Worm (Caenorhabditis elegans) whole organism, L1 larva: ENCODE measurements around the gene K09A9.8.

Experiments
- C04F5.9 ChIP-seq: sonication (generic microtip); optimal IDR thresholded peaks from 2 replicates; lab custom pipeline; 2016; ENCODE audit warnings: missing genetic modification characterization, missing compliant biosample characterization
- blmp-1 ChIP-seq: fragments of 150-350 bp; optimal IDR thresholded peaks from 2 replicates; lab custom pipeline; 2014; ENCODE audit warnings: missing biosample characterization, missing genetic modification characterization
- ceh-63 ChIP-seq: fragments of 200-800 bp; sonication (Bioruptor generic); optimal IDR thresholded peaks from 2 replicates; lab custom pipeline; 2018; ENCODE audit warnings: mild to moderate bottlenecking, missing genetic modification characterization, missing compliant biosample characterization
- ceh-82 ChIP-seq, 3 experiments: fragments of 150-350 bp in 1 of 3; sonication (generic microtip) in 2 of 3; optimal IDR thresholded peaks; 2 replicates each; lab custom pipeline; 2014 to 2017; ENCODE audit warnings: missing biosample characterization in 3 of 3, missing genetic modification characterization in 3 of 3
- ces-1 ChIP-seq: fragments of 150-350 bp; optimal IDR thresholded peaks from 2 replicates; lab custom pipeline; 2014; ENCODE audit warnings: missing biosample characterization, missing genetic modification reagents, missing genetic modification characterization
- efl-1 ChIP-seq, 4 experiments: fragments of 150-350 bp; optimal IDR thresholded peaks in 3 of 4; peaks in 1 of 4; 1 replicate in 1 of 4; 2 replicates in 3 of 4; lab custom pipeline; 2014; ENCODE audit warnings: missing biosample characterization in 2 of 4, missing genetic modification characterization in 2 of 4, missing genetic modification reagents in 2 of 4
- efl-3 ChIP-seq: fragments of 200-800 bp; sonication (Bioruptor generic); optimal IDR thresholded peaks from 2 replicates; lab custom pipeline; 2018; ENCODE audit warnings: mild to moderate bottlenecking, missing genetic modification characterization, missing compliant biosample characterization
- egl-27 ChIP-seq, 2 experiments: fragments of 150-350 bp in 1 of 2; sonication (generic microtip); optimal IDR thresholded peaks; 3 replicates each; lab custom pipeline; 2017 to 2018; ENCODE audit warnings: missing biosample characterization in 2 of 2, missing genetic modification characterization in 2 of 2, missing genetic modification reagents in 2 of 2
- elt-2 ChIP-seq: sonication (generic microtip); optimal IDR thresholded peaks from 2 replicates; lab custom pipeline; 2016; ENCODE audit warnings: missing genetic modification characterization, mild to moderate bottlenecking, inconsistent platforms, missing compliant biosample characterization, missing genetic modification reagents
- ets-5 ChIP-seq: fragments of 200-800 bp; sonication (Bioruptor generic); IDR thresholded peaks from 2 replicates; pipeline ENCODE4 v1.3.6; 2022; ENCODE audit warnings: missing genetic modification characterization, missing compliant biosample characterization
- fkh-10 ChIP-seq: sonication (generic microtip); optimal IDR thresholded peaks from 2 replicates; lab custom pipeline; 2017; ENCODE audit warnings: missing biosample characterization, missing genetic modification reagents, missing genetic modification characterization
- fkh-8 ChIP-seq: sonication (generic microtip); optimal IDR thresholded peaks from 2 replicates; lab custom pipeline; 2016; ENCODE audit warnings: mild to moderate bottlenecking, missing genetic modification characterization, missing compliant biosample characterization
- fos-1 ChIP-seq: fragments of 150-350 bp; optimal IDR thresholded peaks from 2 replicates; lab custom pipeline; 2014; ENCODE audit warnings: missing biosample characterization, missing genetic modification characterization
- hpl-2 ChIP-seq: fragments of 150-350 bp; optimal IDR thresholded peaks from 2 replicates; lab custom pipeline; 2014; ENCODE audit warnings: missing biosample characterization, missing genetic modification reagents, missing genetic modification characterization
- irx-1 ChIP-seq: sonication (generic microtip); optimal IDR thresholded peaks from 2 replicates; lab custom pipeline; 2016; ENCODE audit warnings: missing genetic modification characterization, missing compliant biosample characterization
- jun-1 ChIP-seq: fragments of 150-350 bp; optimal IDR thresholded peaks from 2 replicates; lab custom pipeline; 2014; ENCODE audit warnings: missing biosample characterization, missing genetic modification reagents, missing genetic modification characterization
- lin-14 ChIP-seq: fragments of 200-800 bp; sonication (Bioruptor generic); optimal IDR thresholded peaks from 2 replicates; lab custom pipeline; 2018; ENCODE audit warnings: mild to moderate bottlenecking, missing genetic modification characterization, moderate library complexity, missing compliant biosample characterization
- lin-15B ChIP-seq: fragments of 150-350 bp; sonication (generic microtip); optimal IDR thresholded peaks from 3 replicates; lab custom pipeline; 2014; ENCODE audit warnings: missing biosample characterization, missing genetic modification characterization
- lsy-2 ChIP-seq, 2 experiments: fragments of 150-350 bp; optimal IDR thresholded peaks; 2 replicates each; lab custom pipeline; 2014; ENCODE audit warnings: missing biosample characterization in 2 of 2, missing genetic modification characterization in 2 of 2
- mab-9 ChIP-seq: fragments of 200-800 bp; sonication (Bioruptor generic); IDR thresholded peaks from 2 replicates; pipeline ENCODE4 v1.3.6; 2022; ENCODE audit warnings: missing genetic modification reagents, missing genetic modification characterization, missing compliant biosample characterization
- mdl-1 ChIP-seq, 2 experiments: fragments of 150-350 bp; optimal IDR thresholded peaks; 2 replicates each; lab custom pipeline; 2014 to 2017; ENCODE audit warnings: missing biosample characterization in 2 of 2, missing genetic modification characterization in 2 of 2, inconsistent platforms in 1 of 2
- mep-1 ChIP-seq: fragments of 150-350 bp; optimal IDR thresholded peaks from 2 replicates; lab custom pipeline; 2014; ENCODE audit warnings: missing biosample characterization, missing genetic modification characterization
- nhr-12 ChIP-seq: sonication (generic microtip); optimal IDR thresholded peaks from 2 replicates; lab custom pipeline; 2017; ENCODE audit warnings: missing biosample characterization, missing genetic modification characterization
- nhr-19 ChIP-seq: fragments of 200-800 bp; sonication (Bioruptor generic); conservative IDR thresholded peaks from 2 replicates; pipeline ENCODE4 v1.3.6; 2022; ENCODE audit warnings: missing genetic modification characterization, missing compliant biosample characterization
- nhr-237 ChIP-seq: fragments of 150-350 bp; optimal IDR thresholded peaks from 2 replicates; lab custom pipeline; 2014; ENCODE audit warnings: missing biosample characterization, missing genetic modification characterization
- nhr-47 ChIP-seq: sonication (generic microtip); optimal IDR thresholded peaks from 2 replicates; lab custom pipeline; 2016; ENCODE audit warnings: mild to moderate bottlenecking, missing genetic modification characterization, moderate library complexity, missing compliant biosample characterization
- nhr-71 ChIP-seq: sonication (generic microtip); optimal IDR thresholded peaks from 2 replicates; lab custom pipeline; 2016; ENCODE audit warnings: mild to moderate bottlenecking, missing genetic modification characterization, moderate library complexity, missing compliant biosample characterization
- nhr-76 ChIP-seq: sonication (generic microtip); optimal IDR thresholded peaks from 2 replicates; lab custom pipeline; 2017; ENCODE audit warnings: missing biosample characterization, missing genetic modification characterization
- nhr-84 ChIP-seq: sonication (generic microtip); optimal IDR thresholded peaks from 2 replicates; lab custom pipeline; 2017; ENCODE audit warnings: missing biosample characterization, missing genetic modification characterization
- pag-3 ChIP-seq: sonication (generic microtip); optimal IDR thresholded peaks from 2 replicates; lab custom pipeline; 2017; ENCODE audit warnings: missing genetic modification characterization, mild to moderate bottlenecking, missing compliant biosample characterization, antibody characterized with exemption, borderline replicate concordance; ENCODE audit not compliant: insufficient read depth
- pqm-1 ChIP-seq: sonication (generic microtip); optimal IDR thresholded peaks from 3 replicates; lab custom pipeline; 2017; ENCODE audit warnings: missing biosample characterization, missing genetic modification characterization
- skn-1 ChIP-seq: fragments of 150-350 bp; optimal IDR thresholded peaks from 2 replicates; lab custom pipeline; 2014; ENCODE audit warnings: missing biosample characterization, missing genetic modification characterization
- snu-23 ChIP-seq: sonication (generic microtip); optimal IDR thresholded peaks from 2 replicates; lab custom pipeline; 2016; ENCODE audit warnings: missing genetic modification characterization, missing compliant biosample characterization
- swsn-7 ChIP-seq: sonication (generic microtip); optimal IDR thresholded peaks from 2 replicates; lab custom pipeline; 2016; ENCODE audit warnings: missing genetic modification characterization, missing compliant biosample characterization
- tbx-2 ChIP-seq: sonication (generic microtip); optimal IDR thresholded peaks from 2 replicates; lab custom pipeline; 2016; ENCODE audit warnings: missing genetic modification characterization, missing compliant biosample characterization
- unc-86 ChIP-seq: sonication (generic microtip); optimal IDR thresholded peaks from 2 replicates; lab custom pipeline; 2016; ENCODE audit warnings: missing genetic modification characterization, missing compliant biosample characterization
- vab-15 ChIP-seq: sonication (generic microtip); optimal IDR thresholded peaks from 2 replicates; lab custom pipeline; 2017; ENCODE audit warnings: missing genotype, mild to moderate bottlenecking, missing genetic modification characterization, missing compliant biosample characterization
- xbp-1 ChIP-seq: sonication (generic microtip); optimal IDR thresholded peaks from 2 replicates; lab custom pipeline; 2016; ENCODE audit warnings: missing genetic modification characterization, missing compliant biosample characterization
- zag-1 ChIP-seq: fragments of 150-350 bp; optimal IDR thresholded peaks from 2 replicates; lab custom pipeline; 2014; ENCODE audit warnings: missing biosample characterization, missing genetic modification characterization
- zip-4 ChIP-seq: fragments of 200-800 bp; sonication (Bioruptor generic); optimal IDR thresholded peaks from 2 replicates; lab custom pipeline; 2018; ENCODE audit warnings: mild to moderate bottlenecking, missing genetic modification characterization, moderate library complexity, missing compliant biosample characterization
- ztf-4 ChIP-seq: fragments of 150-350 bp; optimal IDR thresholded peaks from 2 replicates; lab custom pipeline; 2014; ENCODE audit warnings: missing biosample characterization, missing genetic modification characterization

The K09A9.8 gene

ce11 chrX:15566640-15567039 is 30.3 kb downstream of the K09A9.8 start:
- TF ChIP-seq ceh-82 (tag; optimal IDR thresholded peaks at IDR 0.05; lab: Kevin White, UChicago) (peak; percentile 1 to 60 (median 2)), lin-14 (GFP tag; lab: Kevin White, UChicago) (peak; percentile 87), unc-86 (peak; percentile 44), swsn-7 (peak; percentile 46), nhr-71 (peak; percentile 40), mep-1 (no peak), zip-4 (GFP tag; lab: Kevin White, UChicago) (no peak), jun-1 (tag; lab: Kevin White, UChicago) (no peak), tbx-2 (tag; lab: Kevin White, UChicago) (peak; percentile 50), vab-15 (tag; lab: Kevin White, UChicago) (no peak), lsy-2 (tag; optimal IDR thresholded peaks at IDR 0.05; lab: Kevin White, UChicago) (peak in 1 of 2 experiments; percentile 17), fkh-10 (GFP tag; lab: Kevin White, UChicago) (peak; percentile 22), irx-1 (tag; lab: Kevin White, UChicago) (no peak), efl-1 (optimal IDR thresholded peaks at IDR 0.05; lab: Kevin White, UChicago) (no peak), efl-1 (GFP tag; optimal IDR thresholded peaks at IDR 0.05 in 1 of 2; lab: Kevin White, UChicago) (peak in 1 of 2 experiments; percentile 55), nhr-47 (tag; lab: Kevin White, UChicago) (peak; percentile 41), C04F5.9 (tag; lab: Kevin White, UChicago) (no peak), mab-9 (GFP tag; lab: Robert Waterston, UW) (no peak), skn-1 (tag; lab: Kevin White, UChicago) (peak; percentile 23), nhr-12 (tag; lab: Kevin White, UChicago) (no peak), xbp-1 (tag; lab: Kevin White, UChicago) (no peak), snu-23 (GFP tag; lab: Kevin White, UChicago) (peak; percentile 24), fkh-8 (tag; lab: Kevin White, UChicago) (peak; percentile 71), elt-2 (tag; lab: Kevin White, UChicago) (no peak)
- TF ChIP-seq, all 84 proteins: peak for 13

- TF ChIP-seq blmp-1: no peak
- peak; percentile 26 for TF ChIP-seq fkh-8 (tag; lab: Kevin White, UChicago)
- TF ChIP-seq lsy-2 (tag; optimal IDR thresholded peaks at IDR 0.05; lab: Kevin White, UChicago): peak; percentile 1 to 25
- no peak for TF ChIP-seq egl-27 (tag; optimal IDR thresholded peaks at IDR 0.05; lab: Kevin White, UChicago)
- no peak for TF ChIP-seq hpl-2 (GFP tag; lab: Kevin White, UChicago)
- TF ChIP-seq efl-3 (GFP tag; lab: Kevin White, UChicago): no peak
- peak in 1 of 3 experiments; percentile 6 for TF ChIP-seq ceh-82 (tag; optimal IDR thresholded peaks at IDR 0.05; lab: Kevin White, UChicago)
- TF ChIP-seq ceh-63 (GFP tag; lab: Kevin White, UChicago): no peak
- peak; percentile 81 for TF ChIP-seq lin-14 (GFP tag; lab: Kevin White, UChicago)
- TF ChIP-seq nhr-19 (GFP tag; lab: Robert Waterston, UW): no peak
- peak; percentile 27 for TF ChIP-seq nhr-71
- TF ChIP-seq fos-1 (tag; lab: Kevin White, UChicago): no peak
- TF ChIP-seq nhr-47 (tag; lab: Kevin White, UChicago): no peak
- peak; percentile 45; the same call in 1 of the 2 replicates for TF ChIP-seq mab-9 (GFP tag; lab: Robert Waterston, UW)
- TF ChIP-seq ets-5 (GFP tag; lab: Robert Waterston, UW): no peak
- no peak for TF ChIP-seq nhr-237
- no peak for TF ChIP-seq zag-1 (tag; lab: Kevin White, UChicago)
- peak; percentile 6 for TF ChIP-seq swsn-7
- no peak for TF ChIP-seq nhr-84 (tag; lab: Kevin White, UChicago)
- TF ChIP-seq ztf-4 (tag; lab: Kevin White, UChicago): no peak
- no peak for TF ChIP-seq nhr-76
- TF ChIP-seq xbp-1 (tag; lab: Kevin White, UChicago): no peak
- peak; percentile 37 for TF ChIP-seq snu-23 (GFP tag; lab: Kevin White, UChicago)
- TF ChIP-seq pag-3: no peak
- no peak for TF ChIP-seq zip-4 (GFP tag; lab: Kevin White, UChicago)
- no peak for TF ChIP-seq ces-1
- no peak for TF ChIP-seq pqm-1
- TF ChIP-seq lin-15B (tag; lab: Kevin White, UChicago): no peak
- TF ChIP-seq tbx-2 (tag; lab: Kevin White, UChicago): peak; percentile 11
- no peak for TF ChIP-seq mdl-1 (tag; optimal IDR thresholded peaks at IDR 0.05; lab: Kevin White, UChicago)
- peak; percentile 25 for TF ChIP-seq mep-1
- TF ChIP-seq, all 84 proteins: peak for 10
These were observed 32.6 kb downstream of the K09A9.8 start for ce11 chrX:15564338-15564737.
